Worm (Caenorhabditis elegans): ENCODE data around the gene cdh-5.

cdh-5 gene

ce11 chrIV:8625730-8626129 is 43.0 kb upstream of the cdh-5 start:
- no peak for TF ChIP-seq skn-1 (tag; optimal IDR thresholded peaks at IDR 0.05)
- no peak for TF ChIP-seq nhr-11 (tag; optimal IDR thresholded peaks at IDR 0.05)
- TF ChIP-seq lsy-2 (tag; optimal IDR thresholded peaks at IDR 0.05), result no peak
- TF ChIP-seq Y55F3AM.14 (GFP tag; optimal IDR thresholded peaks at IDR 0.05), result no peak
- no peak for TF ChIP-seq nhr-23 (tag; optimal IDR thresholded peaks at IDR 0.05)
- TF ChIP-seq sma-3 (GFP tag; optimal IDR thresholded peaks at IDR 0.05), result no peak
- TF ChIP-seq C34F6.9 (tag; optimal IDR thresholded peaks at IDR 0.05), result no peak
- TF ChIP-seq dmd-4 (tag; optimal IDR thresholded peaks at IDR 0.05), result no peak
- no peak for TF ChIP-seq ztf-11 (tag; optimal IDR thresholded peaks at IDR 0.05)
- TF ChIP-seq ceh-82 (tag; optimal IDR thresholded peaks at IDR 0.05), result no peak
- no peak for TF ChIP-seq aly-2 (tag; optimal IDR thresholded peaks at IDR 0.05)
- no peak for TF ChIP-seq F13H6.1 (tag; optimal IDR thresholded peaks at IDR 0.05)
- no peak for TF ChIP-seq nhr-10 (tag; optimal IDR thresholded peaks at IDR 0.05)
- TF ChIP-seq lin-11 (tag; optimal IDR thresholded peaks at IDR 0.05), result no peak
- no peak for TF ChIP-seq crh-2 (tag; optimal IDR thresholded peaks at IDR 0.05)

DNA sequence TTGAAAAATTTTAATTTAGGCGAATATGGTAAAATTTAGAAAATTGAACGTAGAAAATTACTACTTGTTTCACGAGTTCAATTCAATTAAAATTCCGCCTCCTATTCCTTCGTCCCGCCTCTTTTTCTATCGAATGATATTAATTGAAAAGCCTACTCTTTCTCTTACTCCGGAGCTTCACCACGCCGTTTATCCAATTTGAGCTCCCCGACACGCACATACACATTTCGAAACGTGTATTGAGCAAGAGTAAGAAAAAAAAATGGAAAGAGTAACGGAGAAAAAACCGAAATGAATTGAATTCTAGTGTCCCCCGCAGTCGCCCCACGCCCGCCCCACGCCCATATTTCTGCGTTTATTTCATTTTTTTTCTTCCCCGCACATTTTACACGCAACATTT is 42.4 kb upstream of the cdh-5 start:
- TF ChIP-seq F13H6.1 (tag; optimal IDR thresholded peaks at IDR 0.05), result no peak
- peak; percentile 7 for TF ChIP-seq C34F6.9 (tag; optimal IDR thresholded peaks at IDR 0.05)
- no peak for TF ChIP-seq lin-13 (GFP tag; optimal IDR thresholded peaks at IDR 0.05)

DNA sequence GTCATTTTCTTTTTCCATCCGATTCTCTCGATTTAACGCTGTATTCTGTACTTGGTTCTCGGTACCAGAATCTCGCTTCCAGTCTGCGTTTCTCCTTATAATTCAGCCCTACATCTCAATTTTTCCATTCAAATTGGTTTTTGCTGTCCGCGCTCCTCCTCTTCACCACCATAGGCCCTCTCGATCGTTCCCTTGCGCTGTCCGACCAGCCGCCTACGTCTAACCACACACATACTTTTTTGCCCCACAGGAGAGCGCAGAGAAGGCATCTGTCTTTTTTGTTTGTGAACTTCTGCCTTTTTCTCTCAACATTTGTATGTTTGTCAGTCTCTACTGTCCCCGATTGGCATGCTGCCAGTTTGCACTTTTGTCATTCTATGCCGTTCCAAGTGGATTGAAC is 41.4 kb upstream of the cdh-5 start, which contains the start of gene F42A9.11:
Gene F42A9.11 (plus strand): TSS at position 310 of the 400 bp plus-strand sequence.
- TF ChIP-seq sma-9 (GFP tag; optimal IDR thresholded peaks at IDR 0.05) (peak; percentile 4), sma-9 (tag; optimal IDR thresholded peaks at IDR 0.05) (no peak), elt-1 (tag; optimal IDR thresholded peaks at IDR 0.05) (no peak), nhr-25 (tag; optimal IDR thresholded peaks at IDR 0.05) (peak; percentile 50), ztf-4 (tag; optimal IDR thresholded peaks at IDR 0.05) (no peak), nhr-129 (tag; optimal IDR thresholded peaks at IDR 0.05) (peak; percentile 55), unc-55 (GFP tag; optimal IDR thresholded peaks at IDR 0.05) (no peak), ztf-1 (GFP tag; conservative IDR thresholded peaks at IDR 0.05) (no peak), lsy-2 (tag; optimal IDR thresholded peaks at IDR 0.05) (peak in 1 of 2 experiments; percentile 1), unc-62 (GFP tag; optimal IDR thresholded peaks at IDR 0.05) (no peak), ZK546.5 (tag; optimal IDR thresholded peaks at IDR 0.05) (no peak), C34F6.9 (tag; optimal IDR thresholded peaks at IDR 0.05) (peak; percentile 46), fos-1 (tag; optimal IDR thresholded peaks at IDR 0.05) (peak; percentile 57), nhr-6 (tag; optimal IDR thresholded peaks at IDR 0.05) (no peak), aly-2 (tag; optimal IDR thresholded peaks at IDR 0.05) (no peak), lin-11 (tag; optimal IDR thresholded peaks at IDR 0.05) (no peak), F13H6.1 (tag; optimal IDR thresholded peaks at IDR 0.05) (peak; percentile 61), egl-27 (tag; optimal IDR thresholded peaks at IDR 0.05) (peak; percentile 16), sma-3 (GFP tag; optimal IDR thresholded peaks at IDR 0.05) (peak; percentile 55), sem-4 (tag; optimal IDR thresholded peaks at IDR 0.05) (peak; percentile 19), zag-1 (tag; optimal IDR thresholded peaks at IDR 0.05) (no peak), nhr-10 (tag; optimal IDR thresholded peaks at IDR 0.05) (no peak), blmp-1 (tag; optimal IDR thresholded peaks at IDR 0.05; ENCODE audit: insufficient read depth) (peak; percentile 53)

- no peak for TF ChIP-seq nhr-12 (tag; optimal IDR thresholded peaks at IDR 0.05)
- no peak for TF ChIP-seq elt-1 (tag; optimal IDR thresholded peaks at IDR 0.05)
- TF ChIP-seq blmp-1 (tag; optimal IDR thresholded peaks at IDR 0.05; ENCODE audit: insufficient read depth), result no peak
- TF ChIP-seq unc-62 (GFP tag; optimal IDR thresholded peaks at IDR 0.05), result no peak
- TF ChIP-seq lsy-2 (tag; optimal IDR thresholded peaks at IDR 0.05), result no peak
- TF ChIP-seq nhr-23 (tag; optimal IDR thresholded peaks at IDR 0.05), result no peak
- TF ChIP-seq nhr-6 (tag; optimal IDR thresholded peaks at IDR 0.05), result no peak
- TF ChIP-seq snpc-4 (tag; optimal IDR thresholded peaks at IDR 0.05), result no peak
- TF ChIP-seq gmeb-1 (tag; optimal IDR thresholded peaks at IDR 0.05), result no peak
- TF ChIP-seq mbf-1 (tag; optimal IDR thresholded peaks at IDR 0.05), result no peak
- no peak for TF ChIP-seq alr-1 (tag; optimal IDR thresholded peaks at IDR 0.05)
- no peak for TF ChIP-seq mdl-1 (tag; optimal IDR thresholded peaks at IDR 0.05)
- TF ChIP-seq F13H6.1 (tag; optimal IDR thresholded peaks at IDR 0.05), result no peak
- no peak for TF ChIP-seq nhr-11 (tag; optimal IDR thresholded peaks at IDR 0.05)
- TF ChIP-seq ZK546.5 (tag; optimal IDR thresholded peaks at IDR 0.05), result no peak
- no peak for TF ChIP-seq nhr-25 (tag; optimal IDR thresholded peaks at IDR 0.05)
Measured at ce11 chrIV:8628262-8628661, 40.5 kb upstream of the cdh-5 start.

Measured in whole organism, L2 larva.